Fruit fly (Drosophila melanogaster): Measurements from ENCODE around the gene CG10096.

CG10096 gene

dm6 chr3R:12443769-12444168, 48.0 kb upstream of the CG10096 start (continued):
- TF ChIP-seq lab (GFP tag; optimal IDR thresholded peaks at IDR 0.05) (no peak), CG10654 (GFP tag; optimal IDR thresholded peaks at IDR 0.05) (no peak), CG8478 (optimal IDR thresholded peaks at IDR 0.05) (no peak), HLH4C (GFP tag; IDR thresholded peaks at IDR 0.05; ENCODE audit: partially characterized antibody) (0 out of 3 replicates have a peak, but pooled peaks have one; percentile 19), oc (tag; optimal IDR thresholded peaks at IDR 0.05) (no peak), psq (GFP tag; optimal IDR thresholded peaks at IDR 0.05) (no peak), Jarid2 (GFP tag; optimal IDR thresholded peaks at IDR 0.05) (no peak), CG14965 (GFP tag; optimal IDR thresholded peaks at IDR 0.05; ENCODE audit: borderline replicate concordance) (no peak), dysf (GFP tag; IDR thresholded peaks at IDR 0.05) (no peak), slp2 (GFP tag; optimal IDR thresholded peaks at IDR 0.05) (no peak), br (optimal IDR thresholded peaks at IDR 0.05) (no peak), cato (GFP tag; optimal IDR thresholded peaks at IDR 0.05; ENCODE audit: borderline replicate concordance) (no peak), CG2199 (GFP tag; IDR thresholded peaks at IDR 0.05) (no peak), Hsf (GFP tag; optimal IDR thresholded peaks at IDR 0.05) (no peak), Opbp (GFP tag; IDR thresholded peaks at IDR 0.05; ENCODE audit: partially characterized antibody) (no peak), CG5953 (GFP tag; IDR thresholded peaks at IDR 0.05) (no peak), Fer1 (GFP tag; optimal IDR thresholded peaks at IDR 0.05) (no peak)

dm6 chr3R:12442601-12443533, 47.1 kb upstream of the CG10096 start:
- TF ChIP-seq lilli (GFP tag; optimal IDR thresholded peaks at IDR 0.05) (peak; percentile 56), Ets65A (GFP tag) (no peak), Dll (GFP tag; IDR thresholded peaks at IDR 0.05; ENCODE audit: partially characterized antibody) (no peak), nom (GFP tag; optimal IDR thresholded peaks at IDR 0.05) (peak; percentile 23), Dbx (GFP tag; IDR thresholded peaks at IDR 0.05) (peak; percentile 24; the same call in 1 of the 3 replicates), CG10462 (GFP tag; optimal IDR thresholded peaks at IDR 0.05) (no peak), CG1832 (GFP tag; optimal IDR thresholded peaks at IDR 0.05) (peak; percentile 24), sc (optimal IDR thresholded peaks at IDR 0.05) (no peak), sc (GFP tag; optimal IDR thresholded peaks at IDR 0.05) (no peak), CG17568 (GFP tag; optimal IDR thresholded peaks at IDR 0.05) (no peak), lola (GFP tag; optimal IDR thresholded peaks at IDR 0.05) (no peak), Tbp (GFP tag; optimal IDR thresholded peaks at IDR 0.05) (no peak), CG3163 (GFP tag; optimal IDR thresholded peaks at IDR 0.05) (peak; percentile 4), CG5953 (GFP tag; IDR thresholded peaks at IDR 0.05) (no peak), CG8478 (optimal IDR thresholded peaks at IDR 0.05) (no peak), gsb (GFP tag; IDR thresholded peaks at IDR 0.05) (no peak), CG17361 (GFP tag; IDR thresholded peaks at IDR 0.05) (0 out of 3 replicates have a peak, but pooled peaks have one; percentile 7), CG12071 (GFP tag; optimal IDR thresholded peaks at IDR 0.05) (no peak), CG15601 (tag; optimal IDR thresholded peaks at IDR 0.05) (no peak), Asciz (GFP tag; optimal IDR thresholded peaks at IDR 0.05) (no peak), ftz-f1 (GFP tag; optimal IDR thresholded peaks at IDR 0.05) (peak; percentile 64), CG4707 (GFP tag; optimal IDR thresholded peaks at IDR 0.05) (no peak), CG17912 (GFP tag; optimal IDR thresholded peaks at IDR 0.05) (no peak), CG13296 (GFP tag; optimal IDR thresholded peaks at IDR 0.05) (peak; percentile 9), Kr (GFP tag; optimal IDR thresholded peaks at IDR 0.05) (no peak), CG34224 (GFP tag; IDR thresholded peaks at IDR 0.05; ENCODE audit: partially characterized antibody) (0 out of 3 replicates have a peak, but pooled peaks have one; percentile 8), Trl (optimal IDR thresholded peaks at IDR 0.05) (peak; percentile 15 to 76), Trl (GFP tag; optimal IDR thresholded peaks at IDR 0.05) (no peak), bowl (GFP tag; IDR thresholded peaks at IDR 0.05) (no peak), CHES-1-like (GFP tag; optimal IDR thresholded peaks at IDR 0.05) (no peak), croc (GFP tag; conservative IDR thresholded peaks at IDR 0.05) (no peak), Ssrp (tag; optimal IDR thresholded peaks at IDR 0.05) (no peak), CG14014 (GFP tag; IDR thresholded peaks at IDR 0.05) (0 out of 2 replicates have a peak, but pooled peaks have one; percentile 26), Nf-YA (GFP tag; IDR thresholded peaks at IDR 0.05) (no peak)
